Fruit fly (Drosophila melanogaster) S2 (cell line): ENCODE results near the gene Papss.

Source experiments
- CG8478 ChIP-seq: fragments of >200 bp; optimal IDR thresholded peaks from 2 replicates; lab custom pipeline; 2018
- CTCF ChIP-seq, 2 experiments: fragments of >200 bp; optimal IDR thresholded peaks; 2 replicates each; lab custom pipeline; 2018

- TF ChIP-seq CG8478 (lab: Kevin White, UChicago) (no peak), CTCF (optimal IDR thresholded peaks at IDR 0.05; lab: Kevin White, UChicago) (no peak)
These were observed 22.1 kb downstream of the Papss start for dm6 chr3L:19867238-19867637.
